Worm (Caenorhabditis elegans) whole organism, L1 larva: ENCODE results near the gene nspg-1.
A peak's percentile ranks its signal among the peaks of the same experiment; 100 is the strongest.

Source experiments
- C04F5.9 ChIP-seq: sonication (generic microtip); optimal IDR thresholded peaks from 2 replicates; lab custom pipeline; 2016; ENCODE audit warnings: missing genetic modification characterization, missing compliant biosample characterization
- C16A3.4 ChIP-seq: fragments of 150-350 bp; optimal IDR thresholded peaks from 2 replicates; lab custom pipeline; 2014; ENCODE audit warnings: missing biosample characterization, missing genetic modification characterization
- C34B4.2 ChIP-seq: sonication (generic microtip); optimal IDR thresholded peaks from 2 replicates; lab custom pipeline; 2017; ENCODE audit warnings: mild to moderate bottlenecking, missing genetic modification characterization, missing compliant biosample characterization
- F16B12.6 ChIP-seq: fragments of 150-350 bp; optimal IDR thresholded peaks from 2 replicates; lab custom pipeline; 2014; ENCODE audit warnings: missing biosample characterization, missing genetic modification characterization
- alr-1 ChIP-seq: fragments of 200-800 bp; sonication (Bioruptor generic); optimal IDR thresholded peaks from 2 replicates; lab custom pipeline; 2018; ENCODE audit warnings: borderline replicate concordance, mild to moderate bottlenecking, missing genetic modification characterization, missing compliant biosample characterization
- ama-1 ChIP-seq: fragments of 150-350 bp; optimal IDR thresholded peaks from 2 replicates; lab custom pipeline; 2014
- blmp-1 ChIP-seq: fragments of 150-350 bp; optimal IDR thresholded peaks from 2 replicates; lab custom pipeline; 2014; ENCODE audit warnings: missing biosample characterization, missing genetic modification characterization
- ceh-63 ChIP-seq: fragments of 200-800 bp; sonication (Bioruptor generic); optimal IDR thresholded peaks from 2 replicates; lab custom pipeline; 2018; ENCODE audit warnings: mild to moderate bottlenecking, missing genetic modification characterization, missing compliant biosample characterization
- ceh-8 ChIP-seq: fragments of 200-800 bp; sonication (Bioruptor generic); optimal IDR thresholded peaks from 2 replicates; lab custom pipeline; 2018; ENCODE audit warnings: mild to moderate bottlenecking, missing genetic modification characterization, moderate library complexity, missing compliant biosample characterization
- ceh-82 ChIP-seq, 3 experiments: fragments of 150-350 bp in 1 of 3; sonication (generic microtip) in 2 of 3; optimal IDR thresholded peaks; 2 replicates each; lab custom pipeline; 2014 to 2017; ENCODE audit warnings: missing biosample characterization in 3 of 3, missing genetic modification characterization in 3 of 3
- ceh-88 ChIP-seq: fragments of 200-800 bp; sonication (Bioruptor generic); IDR thresholded peaks from 2 replicates; pipeline ENCODE4 v1.3.6; 2022; ENCODE audit warnings: missing genetic modification characterization, missing compliant biosample characterization
- ces-1 ChIP-seq: fragments of 150-350 bp; optimal IDR thresholded peaks from 2 replicates; lab custom pipeline; 2014; ENCODE audit warnings: missing biosample characterization, missing genetic modification reagents, missing genetic modification characterization
- egl-27 ChIP-seq, 2 experiments: fragments of 150-350 bp in 1 of 2; sonication (generic microtip); optimal IDR thresholded peaks; 3 replicates each; lab custom pipeline; 2017 to 2018; ENCODE audit warnings: missing biosample characterization in 2 of 2, missing genetic modification characterization in 2 of 2, missing genetic modification reagents in 2 of 2
- elt-2 ChIP-seq: sonication (generic microtip); optimal IDR thresholded peaks from 2 replicates; lab custom pipeline; 2016; ENCODE audit warnings: missing genetic modification characterization, mild to moderate bottlenecking, inconsistent platforms, missing compliant biosample characterization, missing genetic modification reagents
- fkh-10 ChIP-seq: sonication (generic microtip); optimal IDR thresholded peaks from 2 replicates; lab custom pipeline; 2017; ENCODE audit warnings: missing biosample characterization, missing genetic modification reagents, missing genetic modification characterization
- fkh-8 ChIP-seq: sonication (generic microtip); optimal IDR thresholded peaks from 2 replicates; lab custom pipeline; 2016; ENCODE audit warnings: mild to moderate bottlenecking, missing genetic modification characterization, missing compliant biosample characterization
- fos-1 ChIP-seq: fragments of 150-350 bp; optimal IDR thresholded peaks from 2 replicates; lab custom pipeline; 2014; ENCODE audit warnings: missing biosample characterization, missing genetic modification characterization
- grh-1 ChIP-seq: fragments of 200-800 bp; sonication (Bioruptor generic); IDR thresholded peaks from 2 replicates; pipeline ENCODE4 v1.3.6; 2022; ENCODE audit warnings: missing genetic modification reagents, missing genetic modification characterization, missing compliant biosample characterization
- hlh-17 ChIP-seq: fragments of 200-800 bp; sonication (Bioruptor generic); optimal IDR thresholded peaks from 2 replicates; lab custom pipeline; 2018; ENCODE audit warnings: missing genetic modification characterization, mild to moderate bottlenecking, missing compliant biosample characterization, moderate library complexity, borderline replicate concordance
- hlh-4 ChIP-seq: sonication (generic microtip); optimal IDR thresholded peaks from 2 replicates; lab custom pipeline; 2016; ENCODE audit warnings: mild to moderate bottlenecking, missing genetic modification characterization, missing compliant biosample characterization
- irx-1 ChIP-seq: sonication (generic microtip); optimal IDR thresholded peaks from 2 replicates; lab custom pipeline; 2016; ENCODE audit warnings: missing genetic modification characterization, missing compliant biosample characterization
- lin-13 ChIP-seq: fragments of 150-350 bp; optimal IDR thresholded peaks from 2 replicates; lab custom pipeline; 2014; ENCODE audit warnings: missing biosample characterization, missing genetic modification reagents, missing genetic modification characterization
- lin-14 ChIP-seq: fragments of 200-800 bp; sonication (Bioruptor generic); optimal IDR thresholded peaks from 2 replicates; lab custom pipeline; 2018; ENCODE audit warnings: mild to moderate bottlenecking, missing genetic modification characterization, moderate library complexity, missing compliant biosample characterization
- lin-15B ChIP-seq: fragments of 150-350 bp; sonication (generic microtip); optimal IDR thresholded peaks from 3 replicates; lab custom pipeline; 2014; ENCODE audit warnings: missing biosample characterization, missing genetic modification characterization
- lin-35 ChIP-seq, 2 experiments: fragments of 150-350 bp; optimal IDR thresholded peaks; 2 replicates each; lab custom pipeline; 2014; ENCODE audit warnings: missing biosample characterization in 2 of 2, missing genetic modification characterization in 2 of 2, missing genetic modification reagents in 2 of 2
- lin-39 ChIP-seq: fragments of 150-350 bp; optimal IDR thresholded peaks from 2 replicates; lab custom pipeline; 2014; ENCODE audit warnings: missing biosample characterization, missing genetic modification reagents, missing genetic modification characterization
- lir-3 ChIP-seq: sonication (generic microtip); optimal IDR thresholded peaks from 2 replicates; lab custom pipeline; 2016; ENCODE audit warnings: mild to moderate bottlenecking, missing genetic modification characterization, moderate library complexity, missing compliant biosample characterization; ENCODE audit not compliant: poor library complexity
- mdl-1 ChIP-seq, 2 experiments: fragments of 150-350 bp; optimal IDR thresholded peaks; 2 replicates each; lab custom pipeline; 2014 to 2017; ENCODE audit warnings: missing biosample characterization in 2 of 2, missing genetic modification characterization in 2 of 2, inconsistent platforms in 1 of 2
- mef-2 ChIP-seq: fragments of 150-350 bp; optimal IDR thresholded peaks from 2 replicates; lab custom pipeline; 2014; ENCODE audit warnings: missing biosample characterization, missing genetic modification characterization
- mep-1 ChIP-seq: fragments of 150-350 bp; optimal IDR thresholded peaks from 2 replicates; lab custom pipeline; 2014; ENCODE audit warnings: missing biosample characterization, missing genetic modification characterization
- nhr-28 ChIP-seq: fragments of 150-350 bp; optimal IDR thresholded peaks from 2 replicates; lab custom pipeline; 2014; ENCODE audit warnings: missing biosample characterization, missing genetic modification characterization
- nhr-47 ChIP-seq: sonication (generic microtip); optimal IDR thresholded peaks from 2 replicates; lab custom pipeline; 2016; ENCODE audit warnings: mild to moderate bottlenecking, missing genetic modification characterization, moderate library complexity, missing compliant biosample characterization
- nhr-71 ChIP-seq: sonication (generic microtip); optimal IDR thresholded peaks from 2 replicates; lab custom pipeline; 2016; ENCODE audit warnings: mild to moderate bottlenecking, missing genetic modification characterization, moderate library complexity, missing compliant biosample characterization
- nhr-84 ChIP-seq: sonication (generic microtip); optimal IDR thresholded peaks from 2 replicates; lab custom pipeline; 2017; ENCODE audit warnings: missing biosample characterization, missing genetic modification characterization
- nhr-90 ChIP-seq: sonication (generic microtip); optimal IDR thresholded peaks from 2 replicates; lab custom pipeline; 2016; ENCODE audit warnings: mild to moderate bottlenecking, missing genetic modification characterization, missing compliant biosample characterization; ENCODE audit not compliant: poor library complexity
- pax-3 ChIP-seq: fragments of 200-800 bp; sonication (Bioruptor generic); optimal IDR thresholded peaks from 2 replicates; lab custom pipeline; 2018; ENCODE audit warnings: mild to moderate bottlenecking, missing genetic modification characterization, moderate library complexity, missing compliant biosample characterization
- pqm-1 ChIP-seq: sonication (generic microtip); optimal IDR thresholded peaks from 3 replicates; lab custom pipeline; 2017; ENCODE audit warnings: missing biosample characterization, missing genetic modification characterization
- rnt-1 ChIP-seq: sonication (generic microtip); optimal IDR thresholded peaks from 2 replicates; lab custom pipeline; 2016; ENCODE audit warnings: mild to moderate bottlenecking, missing genetic modification characterization, moderate library complexity, missing compliant biosample characterization
- skn-1 ChIP-seq: fragments of 150-350 bp; optimal IDR thresholded peaks from 2 replicates; lab custom pipeline; 2014; ENCODE audit warnings: missing biosample characterization, missing genetic modification characterization
- snpc-4 ChIP-seq: fragments of 150-350 bp; optimal IDR thresholded peaks from 2 replicates; lab custom pipeline; 2014; ENCODE audit warnings: missing biosample characterization, missing genetic modification characterization
- snu-23 ChIP-seq: sonication (generic microtip); optimal IDR thresholded peaks from 2 replicates; lab custom pipeline; 2016; ENCODE audit warnings: missing genetic modification characterization, missing compliant biosample characterization
- swsn-7 ChIP-seq: sonication (generic microtip); optimal IDR thresholded peaks from 2 replicates; lab custom pipeline; 2016; ENCODE audit warnings: missing genetic modification characterization, missing compliant biosample characterization
- unc-98 ChIP-seq: fragments of 200-800 bp; sonication (Bioruptor generic); IDR thresholded peaks from 2 replicates; pipeline ENCODE4 v1.3.6; 2022; ENCODE audit warnings: missing genetic modification characterization, missing compliant biosample characterization
- vab-15 ChIP-seq: sonication (generic microtip); optimal IDR thresholded peaks from 2 replicates; lab custom pipeline; 2017; ENCODE audit warnings: missing genotype, mild to moderate bottlenecking, missing genetic modification characterization, missing compliant biosample characterization
- zag-1 ChIP-seq: fragments of 150-350 bp; optimal IDR thresholded peaks from 2 replicates; lab custom pipeline; 2014; ENCODE audit warnings: missing biosample characterization, missing genetic modification characterization
- zip-4 ChIP-seq: fragments of 200-800 bp; sonication (Bioruptor generic); optimal IDR thresholded peaks from 2 replicates; lab custom pipeline; 2018; ENCODE audit warnings: mild to moderate bottlenecking, missing genetic modification characterization, moderate library complexity, missing compliant biosample characterization
- ztf-11 ChIP-seq, 2 experiments: sonication (generic microtip); optimal IDR thresholded peaks; 2 replicates each; lab custom pipeline; 2016 to 2017; ENCODE audit warnings: missing genetic modification characterization in 2 of 2, missing biosample characterization in 1 of 2, missing compliant biosample characterization in 1 of 2

The nspg-1 gene

ce11 chrV:12816672-12817071 lies 51.2 kb downstream of the nspg-1 start:
- TF ChIP-seq elt-2 (tag; lab: Kevin White, UChicago) (no peak), blmp-1 (tag; lab: Kevin White, UChicago) (peak; percentile 27)

DNA sequence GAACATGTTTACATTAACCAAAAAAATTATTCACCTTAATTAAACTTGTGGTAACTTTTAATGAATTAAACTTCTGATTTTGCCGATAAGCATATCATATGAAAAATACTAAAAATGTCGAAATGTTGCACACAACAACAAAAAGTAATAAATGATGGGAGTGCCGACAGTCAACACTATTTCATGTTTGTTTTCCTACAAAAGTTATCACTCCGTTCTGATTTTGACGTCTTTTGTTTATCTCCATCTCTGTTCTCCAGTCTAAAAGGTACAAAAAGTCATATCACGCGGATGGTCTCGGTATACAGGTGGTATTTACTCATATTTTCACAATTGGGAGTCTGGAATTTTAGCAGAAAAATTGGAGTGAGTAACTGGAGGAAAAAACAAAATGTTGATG lies 52.5 kb downstream of the nspg-1 start:
- no peak for TF ChIP-seq zag-1 (tag; lab: Kevin White, UChicago)
- peak; percentile 22 for TF ChIP-seq C16A3.4 (tag; lab: Kevin White, UChicago)
- TF ChIP-seq lin-14: no peak
- TF ChIP-seq grh-1 (GFP tag; lab: Robert Waterston, UW): no peak
- no peak for TF ChIP-seq alr-1 (tag; lab: Kevin White, UChicago)
- TF ChIP-seq lin-35 (GFP tag; optimal IDR thresholded peaks at IDR 0.05; lab: Kevin White, UChicago): peak in 1 of 2 experiments; percentile 2

DNA sequence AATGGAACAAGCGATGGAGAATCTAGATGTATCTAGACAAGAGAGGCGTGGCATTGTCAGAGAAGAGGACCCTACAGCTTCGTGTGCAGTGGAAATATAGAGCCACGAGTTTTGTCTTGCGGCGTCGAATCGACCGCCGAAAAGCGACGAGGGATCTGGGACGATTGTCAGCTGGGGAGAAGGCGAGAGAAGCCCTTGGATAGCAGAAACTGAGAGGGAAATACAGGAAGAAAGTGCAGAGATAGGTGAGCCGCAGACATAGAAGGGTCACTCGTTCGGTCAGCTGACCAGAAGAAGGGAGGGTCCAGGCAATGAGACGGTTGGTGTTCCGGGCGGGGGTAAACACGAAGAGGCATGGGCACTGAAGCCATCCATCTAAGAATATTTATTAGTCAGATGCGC lies 53.4 kb downstream of the nspg-1 start:
- TF ChIP-seq ceh-8 (GFP tag; lab: Kevin White, UChicago) (no peak), hlh-4 (tag; lab: Kevin White, UChicago) (no peak), nhr-47 (peak; percentile 80), alr-1 (tag; lab: Kevin White, UChicago) (no peak), mdl-1 (tag; optimal IDR thresholded peaks at IDR 0.05; lab: Kevin White, UChicago) (peak in 1 of 2 experiments; percentile 77), nhr-28 (no peak), lin-13 (peak; percentile 65), vab-15 (tag; lab: Kevin White, UChicago) (no peak), zip-4 (no peak), snpc-4 (tag; lab: Kevin White, UChicago) (peak; percentile 28), F16B12.6 (peak; percentile 27), swsn-7 (tag; lab: Kevin White, UChicago) (peak; percentile 70), C34B4.2 (no peak), ceh-82 (tag; optimal IDR thresholded peaks at IDR 0.05; lab: Kevin White, UChicago) (peak; percentile 32 to 53 (median 51)), lin-14 (peak; percentile 96), fkh-10 (GFP tag; lab: Kevin White, UChicago) (peak; percentile 81), irx-1 (tag; lab: Kevin White, UChicago) (peak; percentile 32), ces-1 (GFP tag; lab: Kevin White, UChicago) (no peak), ama-1 (lab: Kevin White, UChicago) (no peak), nhr-90 (no peak), ztf-11 (tag; optimal IDR thresholded peaks at IDR 0.05; lab: Kevin White, UChicago) (peak in 1 of 2 experiments; percentile 42), skn-1 (peak; percentile 44), zag-1 (tag; lab: Kevin White, UChicago) (no peak), pax-3 (tag; lab: Kevin White, UChicago) (peak; percentile 90), lir-3 (tag; lab: Kevin White, UChicago) (peak; percentile 25), mep-1 (tag; lab: Kevin White, UChicago) (peak; percentile 0), lin-39 (no peak), rnt-1 (tag; lab: Kevin White, UChicago) (peak; percentile 76), egl-27 (tag; optimal IDR thresholded peaks at IDR 0.05; lab: Kevin White, UChicago) (no peak), unc-98 (GFP tag; lab: Robert Waterston, UW) (no peak), fkh-8 (tag; lab: Kevin White, UChicago) (peak; percentile 87), ceh-88 (GFP tag; lab: Robert Waterston, UW) (no peak), hlh-17 (no peak), pqm-1 (tag; lab: Kevin White, UChicago) (no peak), nhr-71 (peak; percentile 87), nhr-84 (no peak), lin-15B (tag; lab: Kevin White, UChicago) (peak; percentile 18), C04F5.9 (tag; lab: Kevin White, UChicago) (no peak), fos-1 (peak; percentile 14), ceh-63 (no peak), lin-35 (GFP tag; optimal IDR thresholded peaks at IDR 0.05; lab: Kevin White, UChicago) (peak; percentile 54 to 63), snu-23 (GFP tag; lab: Kevin White, UChicago) (peak; percentile 64), mef-2 (no peak), C16A3.4 (tag; lab: Kevin White, UChicago) (no peak)
